Worm (Caenorhabditis elegans): ENCODE results near the gene mrpl-20.

DNA sequence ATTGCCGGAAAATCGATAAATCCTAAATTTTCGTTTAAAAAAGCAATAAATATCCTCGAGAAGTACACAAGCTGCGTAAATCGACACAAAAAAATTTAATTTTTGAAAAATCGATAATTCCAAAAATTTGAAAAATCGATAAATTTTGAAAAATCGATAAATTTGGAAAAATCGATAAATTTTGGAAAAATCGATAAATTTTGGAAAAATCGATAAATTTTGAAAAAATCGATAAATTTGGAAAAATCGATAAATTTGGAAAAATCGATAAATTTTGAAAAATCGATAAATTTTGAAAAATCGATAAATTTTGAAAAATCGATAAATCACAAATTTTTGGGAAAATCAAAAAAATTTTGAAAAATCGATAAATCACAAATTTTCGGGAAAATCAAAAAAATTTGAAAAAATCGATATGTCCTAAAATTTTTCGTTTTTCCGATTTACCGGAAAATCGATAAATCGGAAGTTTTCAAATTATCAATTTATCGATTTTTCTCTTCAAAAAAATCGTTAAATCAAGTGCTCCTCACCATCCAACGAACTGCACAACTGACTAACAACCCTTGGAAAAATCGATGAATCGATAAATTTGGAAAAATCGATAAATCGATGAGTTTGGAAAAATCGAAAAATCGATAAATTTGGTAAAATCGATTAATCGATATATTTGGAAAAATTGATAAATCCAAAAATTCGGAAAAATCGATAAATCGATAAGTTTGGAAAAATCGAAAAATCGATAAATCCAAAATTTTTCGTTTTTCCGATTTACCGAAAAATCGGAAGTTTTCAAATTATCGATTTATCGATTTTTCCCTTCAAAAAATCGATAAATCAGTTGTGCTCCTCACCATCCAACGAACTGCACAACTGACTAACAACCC is 22.2 kb upstream of the mrpl-20 start:
- TF ChIP-seq sup-37 (GFP tag; optimal IDR thresholded peaks at IDR 0.05): no peak
- TF ChIP-seq unc-62 (GFP tag; optimal IDR thresholded peaks at IDR 0.05): no peak

All from whole organism, L1 larva.